Worm (Caenorhabditis elegans): Measurements from ENCODE around the gene C24H11.1.
A peak's percentile ranks its signal among the peaks of the same experiment; 100 is the strongest.

The C24H11.1 gene

ce11 chrIII:11774508-11775000 is 12.9 kb upstream of the C24H11.1 start, which contains the start of gene immp-1:
immp-1 (plus strand) TSS chrIII:11774950.
- TF ChIP-seq ztf-11 (tag; optimal IDR thresholded peaks at IDR 0.05) (no peak), elt-3 (tag; optimal IDR thresholded peaks at IDR 0.05) (no peak), ztf-1 (GFP tag; conservative IDR thresholded peaks at IDR 0.05) (no peak), unc-55 (GFP tag; optimal IDR thresholded peaks at IDR 0.05) (peak; percentile 62), nhr-129 (tag; optimal IDR thresholded peaks at IDR 0.05) (peak; percentile 45), fos-1 (tag; optimal IDR thresholded peaks at IDR 0.05) (peak; percentile 36), lsy-2 (tag; optimal IDR thresholded peaks at IDR 0.05) (peak; percentile 3 to 70), Y55F3AM.14 (GFP tag; optimal IDR thresholded peaks at IDR 0.05) (no peak), crh-2 (tag; optimal IDR thresholded peaks at IDR 0.05) (peak; percentile 92), lin-11 (tag; optimal IDR thresholded peaks at IDR 0.05) (no peak), C34F6.9 (tag; optimal IDR thresholded peaks at IDR 0.05) (peak; percentile 51), blmp-1 (tag; optimal IDR thresholded peaks at IDR 0.05; ENCODE audit: insufficient read depth) (peak; percentile 74), gmeb-1 (tag; optimal IDR thresholded peaks at IDR 0.05) (peak; percentile 63), nhr-25 (tag; optimal IDR thresholded peaks at IDR 0.05) (peak; percentile 27), sma-9 (GFP tag; optimal IDR thresholded peaks at IDR 0.05) (no peak), sma-9 (tag; optimal IDR thresholded peaks at IDR 0.05) (no peak), alr-1 (tag; optimal IDR thresholded peaks at IDR 0.05) (no peak), skn-1 (tag; optimal IDR thresholded peaks at IDR 0.05) (no peak), nhr-11 (tag; optimal IDR thresholded peaks at IDR 0.05) (no peak), sem-4 (tag; optimal IDR thresholded peaks at IDR 0.05) (peak; percentile 49), mdl-1 (tag; optimal IDR thresholded peaks at IDR 0.05) (peak in 1 of 2 experiments; percentile 42), nhr-21 (tag; optimal IDR thresholded peaks at IDR 0.05) (no peak)

- no peak for TF ChIP-seq R02D3.7 (tag; optimal IDR thresholded peaks at IDR 0.05)
- TF ChIP-seq nhr-237 (tag; optimal IDR thresholded peaks at IDR 0.05) = no peak
- TF ChIP-seq ZK546.5 (tag; optimal IDR thresholded peaks at IDR 0.05) = no peak
- TF ChIP-seq elt-3 (tag; optimal IDR thresholded peaks at IDR 0.05) = no peak
- no peak for TF ChIP-seq dmd-4 (tag; optimal IDR thresholded peaks at IDR 0.05)
- no peak for TF ChIP-seq nhr-21 (tag; optimal IDR thresholded peaks at IDR 0.05)
- no peak for TF ChIP-seq lsy-2 (tag; optimal IDR thresholded peaks at IDR 0.05)
- no peak for TF ChIP-seq C34F6.9 (tag; optimal IDR thresholded peaks at IDR 0.05)
- no peak for TF ChIP-seq ztf-4 (tag; optimal IDR thresholded peaks at IDR 0.05)
- TF ChIP-seq nhr-23 (tag; optimal IDR thresholded peaks at IDR 0.05) = no peak
- TF ChIP-seq lin-11 (tag; optimal IDR thresholded peaks at IDR 0.05) = no peak
- TF ChIP-seq lin-39 (tag; optimal IDR thresholded peaks at IDR 0.05) = no peak
Observed at ce11 chrIII:11777321-11777720, 10.2 kb upstream of the C24H11.1 start, which contains the start of gene mdt-21. mdt-21 (plus strand) TSS chrIII:11777621.

ce11 chrIII:11780183-11780664 is 7.3 kb upstream of the C24H11.1 start, which contains the start of gene C24H11.5:
C24H11.5 (plus strand) TSS chrIII:11780233.
- TF ChIP-seq Y55F3AM.14 (GFP tag; optimal IDR thresholded peaks at IDR 0.05) (no peak), ama-1 (optimal IDR thresholded peaks at IDR 0.05) (no peak), ztf-11 (tag; optimal IDR thresholded peaks at IDR 0.05) (no peak), ztf-1 (GFP tag; conservative IDR thresholded peaks at IDR 0.05) (no peak), ceh-82 (tag; optimal IDR thresholded peaks at IDR 0.05) (no peak)

DNA sequence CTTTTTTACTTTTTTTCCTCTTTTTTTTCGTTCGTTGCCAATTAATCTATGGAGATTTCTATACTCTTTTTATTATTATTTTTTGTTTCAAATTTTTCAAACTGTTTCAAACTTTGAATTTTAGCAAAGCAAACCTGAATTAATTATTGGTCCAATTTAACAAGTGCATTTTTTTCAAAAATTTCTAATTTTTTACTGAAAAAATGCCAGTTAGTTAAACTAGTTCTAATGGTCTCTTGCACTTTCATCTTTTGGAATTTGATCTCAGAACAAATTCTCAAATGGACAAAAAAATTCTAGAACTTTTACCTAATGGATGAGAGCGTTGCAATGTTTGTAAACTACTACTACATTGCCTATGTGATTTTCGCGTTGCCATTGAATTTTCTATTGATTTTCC is 5.7 kb upstream of the C24H11.1 start, which contains the start of gene srd-74:
Gene srd-74 (plus strand): TSS at position 301 of the 400 bp plus-strand sequence.
- no peak for TF ChIP-seq lin-11 (tag; optimal IDR thresholded peaks at IDR 0.05)
- no peak for TF ChIP-seq ceh-16 (tag; optimal IDR thresholded peaks at IDR 0.05)
- TF ChIP-seq snpc-4 (tag; optimal IDR thresholded peaks at IDR 0.05) = no peak
- no peak for TF ChIP-seq C34F6.9 (tag; optimal IDR thresholded peaks at IDR 0.05)
- TF ChIP-seq sma-9 (GFP tag; optimal IDR thresholded peaks at IDR 0.05) = no peak
- TF ChIP-seq sma-9 (tag; optimal IDR thresholded peaks at IDR 0.05) = no peak
- no peak for TF ChIP-seq nhr-21 (tag; optimal IDR thresholded peaks at IDR 0.05)
- TF ChIP-seq ztf-11 (tag; optimal IDR thresholded peaks at IDR 0.05) = no peak
- TF ChIP-seq nhr-25 (tag; optimal IDR thresholded peaks at IDR 0.05) = no peak
- TF ChIP-seq peb-1 (tag; optimal IDR thresholded peaks at IDR 0.05) = no peak
- TF ChIP-seq nhr-11 (tag; optimal IDR thresholded peaks at IDR 0.05) = no peak
- no peak for TF ChIP-seq nhr-12 (tag; optimal IDR thresholded peaks at IDR 0.05)
- no peak for TF ChIP-seq blmp-1 (tag; optimal IDR thresholded peaks at IDR 0.05; ENCODE audit: insufficient read depth)
- TF ChIP-seq lsy-2 (tag; optimal IDR thresholded peaks at IDR 0.05) = no peak
- no peak for TF ChIP-seq R02D3.7 (tag; optimal IDR thresholded peaks at IDR 0.05)
- TF ChIP-seq Y55F3AM.14 (GFP tag; optimal IDR thresholded peaks at IDR 0.05) = no peak
- TF ChIP-seq sma-3 (GFP tag; optimal IDR thresholded peaks at IDR 0.05) = no peak
- TF ChIP-seq unc-39 (tag; optimal IDR thresholded peaks at IDR 0.05) = no peak
- TF ChIP-seq egl-27 (tag; optimal IDR thresholded peaks at IDR 0.05) = no peak
